Fruit fly (Drosophila melanogaster) S2 (cell line): Measurements from ENCODE around the gene CG31465.

Experiments used
- CG8478 ChIP-seq: fragments of >200 bp; optimal IDR thresholded peaks from 2 replicates; lab custom pipeline; 2018
- CTCF ChIP-seq, 2 experiments: fragments of >200 bp; optimal IDR thresholded peaks; 2 replicates each; lab custom pipeline; 2018

DNA sequence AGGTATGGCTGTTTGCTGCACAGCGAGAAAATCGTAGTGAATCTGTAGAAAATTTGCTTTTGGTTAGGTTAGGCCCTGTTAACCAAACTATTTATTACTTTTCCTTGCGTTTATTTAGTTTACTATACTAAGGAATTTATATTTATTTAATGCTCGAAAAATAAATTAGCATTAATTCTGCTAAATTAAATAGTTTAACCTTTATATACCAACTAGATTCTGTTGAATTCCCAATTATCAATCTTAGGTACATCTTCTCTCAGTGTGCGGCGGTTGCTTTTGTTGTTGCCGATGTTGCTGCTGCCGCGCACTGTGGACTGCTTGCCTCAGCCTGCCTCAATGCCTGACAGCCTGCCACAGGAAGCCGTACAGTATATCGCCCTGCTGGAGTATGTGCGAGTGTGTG, 18.6 kb downstream of the CG31465 start:
- TF ChIP-seq CTCF (optimal IDR thresholded peaks at IDR 0.05; lab: Kevin White, UChicago) (no peak), CG8478 (no peak)
